Worm (Caenorhabditis elegans) whole organism, young adult: ENCODE results near the gene ugtp-1.

Source experiments
- B0035.1 ChIP-seq: sonication (generic microtip); optimal IDR thresholded peaks from 2 replicates; lab custom pipeline; 2016; ENCODE audit warnings: missing genetic modification characterization, mild to moderate bottlenecking, missing compliant biosample characterization, missing genotype, missing genetic modification reagents
- F10E7.11 ChIP-seq: sonication (generic microtip); optimal IDR thresholded peaks from 2 replicates; lab custom pipeline; 2017; ENCODE audit warnings: mild to moderate bottlenecking, missing genetic modification characterization, moderate library complexity, missing compliant biosample characterization
- K12H6.12 ChIP-seq: fragments of 200-800 bp; sonication (Bioruptor generic); optimal IDR thresholded peaks from 2 replicates; lab custom pipeline; 2018; ENCODE audit warnings: mild to moderate bottlenecking, missing genetic modification characterization, missing compliant biosample characterization
- ZK185.1 ChIP-seq: sonication (generic microtip); optimal IDR thresholded peaks from 2 replicates; lab custom pipeline; 2016; ENCODE audit warnings: mild to moderate bottlenecking, missing genetic modification characterization, missing compliant biosample characterization; ENCODE audit not compliant: poor library complexity, severe bottlenecking
- attf-5 ChIP-seq: fragments of 200-800 bp; sonication (Bioruptor generic); optimal IDR thresholded peaks from 2 replicates; lab custom pipeline; 2018; ENCODE audit warnings: mild to moderate bottlenecking, missing genetic modification characterization, missing compliant biosample characterization
- bed-2 ChIP-seq: fragments of 200-800 bp; sonication (Bioruptor generic); IDR thresholded peaks from 2 replicates; pipeline ENCODE4 v1.3.6; 2022; ENCODE audit warnings: missing genetic modification reagents, missing genetic modification characterization, missing compliant biosample characterization
- ccch-3 ChIP-seq: fragments of 200-800 bp; sonication (Bioruptor generic); optimal IDR thresholded peaks from 2 replicates; lab custom pipeline; 2018; ENCODE audit warnings: mild to moderate bottlenecking, missing genetic modification characterization, missing compliant biosample characterization
- cebp-1 ChIP-seq, 2 experiments: fragments of 200-800 bp in 1 of 2; sonication (Bioruptor generic) in 1 of 2; sonication (generic microtip) in 1 of 2; IDR thresholded peaks in 1 of 2; optimal IDR thresholded peaks in 1 of 2; 2 replicates each; pipeline versions ENCODE4 v1.3.6 to Lab custom; 2017 to 2022; ENCODE audit warnings: missing compliant biosample characterization in 2 of 2, missing genetic modification characterization in 2 of 2, mild to moderate bottlenecking in 1 of 2, missing genetic modification reagents in 1 of 2, moderate library complexity in 1 of 2
- ceh-58 ChIP-seq: fragments of 200-800 bp; sonication (Bioruptor generic); IDR thresholded peaks from 2 replicates; pipeline ENCODE4 v1.3.6; 2022; ENCODE audit warnings: missing genetic modification characterization, missing compliant biosample characterization
- dpff-1 ChIP-seq: sonication (generic microtip); optimal IDR thresholded peaks from 2 replicates; lab custom pipeline; 2017; ENCODE audit warnings: mild to moderate bottlenecking, missing genetic modification characterization, missing compliant biosample characterization
- dpl-1 ChIP-seq: fragments of 150-350 bp; optimal IDR thresholded peaks from 2 replicates; lab custom pipeline; 2014; ENCODE audit warnings: missing biosample characterization, missing genetic modification reagents, missing genetic modification characterization
- fkh-3 ChIP-seq: sonication (generic microtip); optimal IDR thresholded peaks from 2 replicates; lab custom pipeline; 2016; ENCODE audit warnings: mild to moderate bottlenecking, missing genetic modification characterization, missing compliant biosample characterization
- hmg-1.2 ChIP-seq: fragments of 200-800 bp; sonication (Bioruptor generic); IDR thresholded peaks from 2 replicates; pipeline ENCODE4 v1.3.6; 2022; ENCODE audit warnings: missing genetic modification reagents, missing genetic modification characterization, missing compliant biosample characterization
- let-607 ChIP-seq, 2 experiments: fragments of 200-800 bp in 1 of 2; sonication (Bioruptor generic) in 1 of 2; sonication (generic microtip) in 1 of 2; optimal IDR thresholded peaks; 2 replicates each; lab custom pipeline; 2016 to 2018; ENCODE audit warnings: mild to moderate bottlenecking in 2 of 2, missing compliant biosample characterization in 2 of 2, missing genetic modification characterization in 2 of 2, moderate library complexity in 2 of 2, missing genotype in 1 of 2
- madf-10 ChIP-seq: sonication (generic microtip); optimal IDR thresholded peaks from 2 replicates; lab custom pipeline; 2016; ENCODE audit warnings: mild to moderate bottlenecking, missing genetic modification characterization, missing compliant biosample characterization
- nhr-80 ChIP-seq: sonication (generic microtip); optimal IDR thresholded peaks from 2 replicates; lab custom pipeline; 2016; ENCODE audit warnings: missing genetic modification characterization, missing compliant biosample characterization
- pha-4 ChIP-seq: fragments of 150-350 bp; sonication (generic microtip); optimal IDR thresholded peaks from 2 replicates; lab custom pipeline; 2014; ENCODE audit warnings: missing biosample characterization, missing genetic modification reagents, missing genetic modification characterization
- sptf-2 ChIP-seq: fragments of 200-800 bp; sonication (Bioruptor generic); optimal IDR thresholded peaks from 2 replicates; lab custom pipeline; 2018; ENCODE audit warnings: mild to moderate bottlenecking, missing genetic modification characterization, missing compliant biosample characterization
- zfh-2 ChIP-seq: fragments of 200-800 bp; sonication (Bioruptor generic); conservative IDR thresholded peaks from 2 replicates; pipeline ENCODE4 v1.3.6; 2022; ENCODE audit warnings: missing genetic modification reagents, missing genetic modification characterization, missing compliant biosample characterization

Gene ugtp-1

DNA sequence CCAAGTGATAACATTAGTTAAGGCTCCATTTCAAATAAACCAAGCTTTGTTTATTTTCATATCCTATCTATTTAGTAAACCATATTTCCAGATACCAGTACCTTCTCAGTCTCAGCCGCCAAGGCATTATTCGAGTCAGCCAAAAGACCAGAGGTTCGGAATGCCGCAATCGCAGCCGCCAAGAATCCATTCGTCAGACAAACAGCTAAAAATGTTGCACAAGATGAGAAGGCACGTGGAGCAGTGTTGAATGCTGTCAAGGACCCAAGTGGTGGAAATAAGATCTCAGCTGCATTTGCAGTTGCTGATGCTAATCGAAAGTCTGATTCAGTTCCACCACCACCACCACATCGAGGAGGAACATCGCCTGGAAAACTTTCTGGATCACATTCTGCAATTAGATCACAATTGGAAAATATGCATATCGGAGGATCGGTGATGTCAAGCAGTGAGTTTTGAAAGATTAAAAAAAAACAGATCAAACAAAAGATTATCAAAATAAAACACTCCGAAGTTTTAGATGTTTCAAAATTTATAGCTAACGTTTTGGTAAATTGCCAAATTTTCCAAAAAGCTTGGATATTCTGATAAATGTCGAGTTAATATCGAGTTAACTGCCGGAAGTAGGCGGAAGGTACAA lies 53.1 kb downstream of the ugtp-1 start:
- TF ChIP-seq fkh-3 (tag; lab: Kevin White, UChicago) (no peak), bed-2 (GFP tag; lab: Robert Waterston, UW) (no peak), dpff-1 (tag; lab: Kevin White, UChicago) (no peak), zfh-2 (GFP tag; lab: Robert Waterston, UW) (no peak), F10E7.11 (tag; lab: Kevin White, UChicago) (no peak), K12H6.12 (no peak), sptf-2 (GFP tag; lab: Kevin White, UChicago) (no peak), ccch-3 (GFP tag; lab: Kevin White, UChicago) (no peak), madf-10 (no peak), dpl-1 (GFP tag; lab: Kevin White, UChicago) (no peak)

DNA sequence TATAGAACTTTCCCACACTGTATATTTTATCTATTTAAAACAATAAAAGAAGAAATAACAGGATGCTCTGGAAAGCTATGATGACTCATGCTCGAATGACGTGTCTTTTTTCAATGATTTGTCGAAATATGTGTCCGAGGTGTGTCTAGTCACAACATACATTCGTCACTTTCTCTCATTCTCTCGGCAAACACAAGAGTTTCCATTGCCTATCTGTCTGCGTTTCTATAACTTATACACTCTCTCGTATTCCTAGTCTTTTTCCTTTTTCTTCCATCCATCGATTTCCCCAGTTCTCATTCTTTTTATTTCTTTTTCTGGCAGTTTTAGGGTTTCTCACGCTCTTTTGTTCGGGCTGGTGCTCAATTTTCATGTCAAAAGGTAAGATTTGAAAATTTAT lies 53.8 kb downstream of the ugtp-1 start:
- TF ChIP-seq B0035.1 (tag; lab: Kevin White, UChicago) (no peak), cebp-1 (GFP tag; IDR thresholded peaks at IDR 0.05; lab: Robert Waterston, UW) (no peak), cebp-1 (tag; optimal IDR thresholded peaks at IDR 0.05; lab: Kevin White, UChicago) (peak; percentile 39), let-607 (tag; optimal IDR thresholded peaks at IDR 0.05; lab: Kevin White, UChicago) (peak; percentile 21 to 81), nhr-80 (tag; lab: Kevin White, UChicago) (peak; percentile 22), ZK185.1 (tag; lab: Kevin White, UChicago) (peak; percentile 17), pha-4 (tag; lab: Kevin White, UChicago) (no peak), attf-5 (peak; percentile 3), hmg-1.2 (GFP tag; lab: Robert Waterston, UW) (peak; percentile 87), ceh-58 (no peak)
